Fruit fly (Drosophila melanogaster) whole organism, embryonic: ENCODE measurements around the gene CG5793.

ENCODE experiments used
- CG10274 ChIP-seq: fragments of 200-800 bp; sonication (Bioruptor generic); optimal IDR thresholded peaks from 3 replicates; lab custom pipeline; 2017; ENCODE audit warnings: missing biosample characterization, mild to moderate bottlenecking, missing genetic modification characterization
- CG4360 ChIP-seq: fragments of 200-800 bp; sonication (Bioruptor generic); IDR thresholded peaks from 2 replicates; pipeline ENCODE4 v1.3.6; 2022; ENCODE audit warnings: missing biosample characterization, missing genetic modification characterization
- CG6791 ChIP-seq: fragments of 200-800 bp; sonication (Bioruptor generic); IDR thresholded peaks from 3 replicates; pipeline ENCODE4 v1.3.6; 2022; ENCODE audit warnings: missing biosample characterization, missing genetic modification characterization; ENCODE audit not compliant: partially characterized antibody
- al ChIP-seq: fragments of 200-800 bp; sonication (Bioruptor generic); IDR thresholded peaks from 2 replicates; pipeline ENCODE4 v1.3.6; 2022; ENCODE audit warnings: missing biosample characterization, missing genetic modification characterization
- amos ChIP-seq: fragments of 200-800 bp; sonication (Bioruptor generic); IDR thresholded peaks from 2 replicates; pipeline ENCODE4 v1.3.6; 2022; ENCODE audit warnings: missing biosample characterization, missing genetic modification characterization; ENCODE audit not compliant: partially characterized antibody
- bbx ChIP-seq: fragments of 200-800 bp; sonication (Bioruptor generic); IDR thresholded peaks from 2 replicates; pipeline ENCODE4 v1.3.6; 2022; ENCODE audit warnings: missing biosample characterization, missing genetic modification characterization; ENCODE audit not compliant: partially characterized antibody
- fd64A ChIP-seq: fragments of 200-800 bp; sonication (Bioruptor generic); optimal IDR thresholded peaks from 3 replicates; lab custom pipeline; 2018; ENCODE audit warnings: missing biosample characterization, mild to moderate bottlenecking, missing genetic modification characterization
- ftz-f1 ChIP-seq: fragments of 200-800 bp; sonication (Bioruptor generic); optimal IDR thresholded peaks from 2 replicates; lab custom pipeline; 2016; ENCODE audit warnings: missing biosample characterization, missing genetic modification characterization
- lov ChIP-seq, 2 experiments: fragments of 200-800 bp in 1 of 2; fragments of >200 bp in 1 of 2; sonication (Bioruptor generic) in 1 of 2; IDR thresholded peaks in 1 of 2; optimal IDR thresholded peaks in 1 of 2; 2 replicates in 1 of 2; 3 replicates in 1 of 2; pipeline versions ENCODE4 v1.3.6 to Lab custom; 2017 to 2022; ENCODE audit warnings: missing biosample characterization in 1 of 2, missing genetic modification characterization in 1 of 2

DNA sequence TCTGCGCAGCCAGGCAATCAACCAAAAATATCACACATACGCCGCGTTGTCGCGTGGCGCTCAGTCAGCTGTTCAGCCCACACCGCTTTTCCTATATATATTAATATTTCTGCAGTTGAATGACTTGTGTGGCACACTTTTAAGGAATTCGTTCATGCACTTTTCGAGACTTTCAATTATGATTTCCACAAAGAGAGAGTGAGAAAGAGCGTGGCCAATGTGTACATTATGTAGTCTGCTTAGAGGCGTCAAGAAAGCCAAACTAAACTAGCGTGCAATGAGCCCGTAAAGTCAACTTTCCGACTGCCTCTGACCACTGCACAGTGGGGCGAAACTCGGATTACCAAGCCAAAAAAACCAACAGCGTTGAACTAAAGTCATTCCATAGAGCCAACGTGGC lies 26.8 kb downstream of the CG5793 start:
- TF ChIP-seq ftz-f1 (no peak), fd64A (GFP tag; lab: Kevin White, UChicago) (no peak), CG4360 (GFP tag; lab: Robert Waterston, UW) (no peak), lov (optimal IDR thresholded peaks at IDR 0.05; lab: Kevin White, UChicago) (no peak), lov (GFP tag; IDR thresholded peaks at IDR 0.05; lab: Robert Waterston, UW) (no peak), al (GFP tag; lab: Robert Waterston, UW) (no peak), bbx (GFP tag; lab: Robert Waterston, UW) (no peak), CG6791 (no peak), CG10274 (GFP tag; lab: Kevin White, UChicago) (no peak), amos (GFP tag; lab: Robert Waterston, UW) (no peak)
